Worm (Caenorhabditis elegans) whole organism, L2 larva: ENCODE measurements around the gene mdh-1.

Source experiments
- C34F6.9 ChIP-seq: fragments of 150-350 bp; optimal IDR thresholded peaks from 2 replicates; lab custom pipeline; 2014; ENCODE audit warnings: missing biosample characterization, missing genetic modification characterization
- F13H6.1 ChIP-seq: sonication (generic microtip); optimal IDR thresholded peaks from 2 replicates; lab custom pipeline; 2016; ENCODE audit warnings: missing genetic modification characterization, missing compliant biosample characterization
- R02D3.7 ChIP-seq: fragments of 150-350 bp; optimal IDR thresholded peaks from 2 replicates; lab custom pipeline; 2014; ENCODE audit warnings: missing biosample characterization, missing genetic modification characterization
- Y55F3AM.14 ChIP-seq: fragments of 200-800 bp; sonication (Bioruptor generic); optimal IDR thresholded peaks from 2 replicates; lab custom pipeline; 2018; ENCODE audit warnings: mild to moderate bottlenecking, missing genetic modification characterization, missing compliant biosample characterization
- ZK546.5 ChIP-seq: sonication (generic microtip); optimal IDR thresholded peaks from 2 replicates; lab custom pipeline; 2017; ENCODE audit warnings: missing biosample characterization, missing genetic modification characterization
- alr-1 ChIP-seq: fragments of 150-350 bp; optimal IDR thresholded peaks from 2 replicates; lab custom pipeline; 2014; ENCODE audit warnings: missing biosample characterization, missing genetic modification characterization
- aly-2 ChIP-seq: fragments of 150-350 bp; optimal IDR thresholded peaks from 2 replicates; lab custom pipeline; 2014; ENCODE audit warnings: missing biosample characterization, missing genetic modification characterization
- ama-1 ChIP-seq: fragments of 150-350 bp; optimal IDR thresholded peaks from 2 replicates; lab custom pipeline; 2018; ENCODE audit warnings: inconsistent platforms
- ceh-82 ChIP-seq: fragments of 150-350 bp; optimal IDR thresholded peaks from 2 replicates; lab custom pipeline; 2014; ENCODE audit warnings: missing biosample characterization, missing genetic modification characterization
- crh-2 ChIP-seq: sonication (generic microtip); optimal IDR thresholded peaks from 2 replicates; lab custom pipeline; 2017; ENCODE audit warnings: missing biosample characterization, missing genetic modification characterization
- dmd-4 ChIP-seq: sonication (generic microtip); optimal IDR thresholded peaks from 2 replicates; lab custom pipeline; 2017; ENCODE audit warnings: missing biosample characterization, missing genetic modification characterization
- egl-27 ChIP-seq: sonication (generic microtip); optimal IDR thresholded peaks from 3 replicates; lab custom pipeline; 2017; ENCODE audit warnings: missing biosample characterization, missing genetic modification reagents, missing genetic modification characterization
- elt-3 ChIP-seq: sonication (generic microtip); optimal IDR thresholded peaks from 2 replicates; lab custom pipeline; 2017; ENCODE audit warnings: missing biosample characterization, missing genetic modification characterization
- fos-1 ChIP-seq: fragments of 150-350 bp; optimal IDR thresholded peaks from 2 replicates; lab custom pipeline; 2014; ENCODE audit warnings: missing biosample characterization, missing genetic modification characterization
- gmeb-1 ChIP-seq: fragments of 150-350 bp; optimal IDR thresholded peaks from 2 replicates; lab custom pipeline; 2014; ENCODE audit warnings: missing biosample characterization, missing genetic modification characterization
- lin-13 ChIP-seq: fragments of 150-350 bp; optimal IDR thresholded peaks from 2 replicates; lab custom pipeline; 2014; ENCODE audit warnings: missing biosample characterization, missing genetic modification reagents, missing genetic modification characterization
- lin-39 ChIP-seq: fragments of 150-350 bp; optimal IDR thresholded peaks from 2 replicates; lab custom pipeline; 2014; ENCODE audit warnings: missing biosample characterization, missing genetic modification reagents, missing genetic modification characterization
- lsy-2 ChIP-seq, 2 experiments: fragments of 150-350 bp in 1 of 2; sonication (generic microtip) in 1 of 2; optimal IDR thresholded peaks; 2 replicates each; lab custom pipeline; 2014 to 2017; ENCODE audit warnings: missing biosample characterization in 2 of 2, missing genetic modification characterization in 2 of 2
- mab-5 ChIP-seq: fragments of 150-350 bp; optimal IDR thresholded peaks from 2 replicates; lab custom pipeline; 2014; ENCODE audit warnings: missing biosample characterization, missing genetic modification characterization
- mdl-1 ChIP-seq, 2 experiments: fragments of 150-350 bp in 1 of 2; sonication (generic microtip) in 1 of 2; optimal IDR thresholded peaks; 2 replicates each; lab custom pipeline; 2017; ENCODE audit warnings: missing biosample characterization in 2 of 2, missing genetic modification characterization in 2 of 2
- nhr-10 ChIP-seq: sonication (generic microtip); optimal IDR thresholded peaks from 2 replicates; lab custom pipeline; 2017; ENCODE audit warnings: missing biosample characterization, missing genetic modification characterization
- nhr-129 ChIP-seq: fragments of 150-350 bp; optimal IDR thresholded peaks from 2 replicates; lab custom pipeline; 2014; ENCODE audit warnings: missing biosample characterization, missing genetic modification characterization
- nhr-21 ChIP-seq: fragments of 150-350 bp; optimal IDR thresholded peaks from 2 replicates; lab custom pipeline; 2014; ENCODE audit warnings: missing biosample characterization, missing genetic modification characterization
- nhr-237 ChIP-seq: fragments of 150-350 bp; optimal IDR thresholded peaks from 2 replicates; lab custom pipeline; 2014; ENCODE audit warnings: missing biosample characterization, missing genetic modification characterization
- nhr-25 ChIP-seq: fragments of 150-350 bp; sonication (generic microtip); optimal IDR thresholded peaks from 3 replicates; lab custom pipeline; 2014; ENCODE audit warnings: missing biosample characterization, missing genetic modification characterization
- nhr-6 ChIP-seq: fragments of 150-350 bp; optimal IDR thresholded peaks from 2 replicates; lab custom pipeline; 2014; ENCODE audit warnings: missing biosample characterization, missing genetic modification characterization
- nhr-77 ChIP-seq: fragments of 150-350 bp; optimal IDR thresholded peaks from 2 replicates; lab custom pipeline; 2014; ENCODE audit warnings: missing biosample characterization, missing genetic modification characterization
- sem-4 ChIP-seq: fragments of 150-350 bp; optimal IDR thresholded peaks from 2 replicates; lab custom pipeline; 2014; ENCODE audit warnings: missing biosample characterization, missing genetic modification reagents, missing genetic modification characterization
- skn-1 ChIP-seq: sonication (generic microtip); optimal IDR thresholded peaks from 2 replicates; lab custom pipeline; 2017; ENCODE audit warnings: missing biosample characterization, missing genetic modification characterization
- sma-9 ChIP-seq, 2 experiments: fragments of 150-350 bp in 1 of 2; sonication (generic microtip) in 1 of 2; optimal IDR thresholded peaks; 2 replicates each; lab custom pipeline; 2014 to 2016; ENCODE audit warnings: missing genetic modification characterization in 2 of 2, mild to moderate bottlenecking in 1 of 2, missing biosample characterization in 1 of 2, missing compliant biosample characterization in 1 of 2, missing genetic modification reagents in 1 of 2, moderate library complexity in 1 of 2
- unc-55 ChIP-seq: fragments of 150-350 bp; sonication (generic microtip); optimal IDR thresholded peaks from 3 replicates; lab custom pipeline; 2014; ENCODE audit warnings: missing biosample characterization, missing genetic modification reagents, missing genetic modification characterization
- unc-62 ChIP-seq: fragments of 150-350 bp; optimal IDR thresholded peaks from 2 replicates; lab custom pipeline; 2014; ENCODE audit warnings: missing biosample characterization, missing genetic modification reagents, missing genetic modification characterization
- ztf-1 ChIP-seq: fragments of 200-800 bp; sonication (Bioruptor generic); conservative IDR thresholded peaks from 2 replicates; pipeline ENCODE4 v1.3.6; 2022; ENCODE audit warnings: missing genetic modification characterization, missing compliant biosample characterization

Gene mdh-1

ce11 chrV:6541875-6542274 lies 25.5 kb upstream of the mdh-1 start:
- TF ChIP-seq lin-39 (tag; lab: Kevin White, UChicago) (no peak), Y55F3AM.14 (peak; percentile 25), lin-13 (GFP tag; lab: Kevin White, UChicago) (no peak), sma-9 (GFP tag; optimal IDR thresholded peaks at IDR 0.05; lab: Kevin White, UChicago) (peak; percentile 3), sma-9 (tag; optimal IDR thresholded peaks at IDR 0.05; lab: Kevin White, UChicago) (no peak), crh-2 (tag; lab: Kevin White, UChicago) (no peak), elt-3 (no peak), gmeb-1 (tag; lab: Kevin White, UChicago) (no peak), unc-62 (GFP tag; lab: Kevin White, UChicago) (no peak), nhr-129 (peak; percentile 10), nhr-10 (no peak), fos-1 (tag; lab: Kevin White, UChicago) (peak; percentile 25), unc-55 (GFP tag; lab: Kevin White, UChicago) (no peak), nhr-21 (peak; percentile 55), sem-4 (tag; lab: Kevin White, UChicago) (no peak), aly-2 (tag; lab: Kevin White, UChicago) (no peak), nhr-25 (tag; lab: Kevin White, UChicago) (peak; percentile 21)

ce11 chrV:6538323-6538722 lies 22.0 kb upstream of the mdh-1 start:
- TF ChIP-seq ama-1 (lab: Kevin White, UChicago), result no peak
- no peak for TF ChIP-seq nhr-77
- peak; percentile 30 for TF ChIP-seq C34F6.9 (tag; lab: Kevin White, UChicago)
- TF ChIP-seq ZK546.5 (tag; lab: Kevin White, UChicago), result no peak
- no peak for TF ChIP-seq dmd-4
- peak in 1 of 2 experiments; percentile 12 for TF ChIP-seq lsy-2 (tag; optimal IDR thresholded peaks at IDR 0.05; lab: Kevin White, UChicago)
- TF ChIP-seq mdl-1 (tag; optimal IDR thresholded peaks at IDR 0.05; lab: Kevin White, UChicago), result no peak
- TF ChIP-seq nhr-129, result peak; percentile 29
- no peak for TF ChIP-seq skn-1 (tag; lab: Kevin White, UChicago)
- no peak for TF ChIP-seq lin-39 (tag; lab: Kevin White, UChicago)
- peak; percentile 30 for TF ChIP-seq F13H6.1 (tag; lab: Kevin White, UChicago)
- TF ChIP-seq mab-5 (tag; lab: Kevin White, UChicago), result no peak
- TF ChIP-seq ceh-82 (tag; lab: Kevin White, UChicago), result no peak
- peak; percentile 7 for TF ChIP-seq unc-55 (GFP tag; lab: Kevin White, UChicago)
- TF ChIP-seq fos-1 (tag; lab: Kevin White, UChicago), result peak; percentile 5
- TF ChIP-seq crh-2 (tag; lab: Kevin White, UChicago), result peak; percentile 16
- TF ChIP-seq, all 48 proteins: peak for 7

ce11 chrV:6533030-6533429 lies 16.7 kb upstream of the mdh-1 start, which contains the start of gene hpo-26:
Gene hpo-26 (minus strand): TSS chrV:6533060.
- TF ChIP-seq nhr-237 (tag; lab: Kevin White, UChicago), result no peak
- peak; percentile 70 for TF ChIP-seq F13H6.1 (tag; lab: Kevin White, UChicago)
- TF ChIP-seq nhr-129, result peak; percentile 39
- peak; percentile 22 for TF ChIP-seq sma-9 (GFP tag; optimal IDR thresholded peaks at IDR 0.05; lab: Kevin White, UChicago)
- no peak for TF ChIP-seq sma-9 (tag; optimal IDR thresholded peaks at IDR 0.05; lab: Kevin White, UChicago)

ce11 chrV:6524757-6525156 lies 8.4 kb upstream of the mdh-1 start, which contains the start of gene acs-1:
Gene acs-1 (plus strand): TSS chrV:6524989.
- TF ChIP-seq fos-1 (tag; lab: Kevin White, UChicago) (peak; percentile 82), egl-27 (tag; lab: Kevin White, UChicago) (peak; percentile 19), ZK546.5 (tag; lab: Kevin White, UChicago) (no peak), C34F6.9 (tag; lab: Kevin White, UChicago) (no peak)

ce11 chrV:6522879-6523497 lies 6.7 kb upstream of the mdh-1 start:
- TF ChIP-seq nhr-237 (tag; lab: Kevin White, UChicago), result no peak
- TF ChIP-seq nhr-25 (tag; lab: Kevin White, UChicago), result no peak
- no peak for TF ChIP-seq R02D3.7 (tag; lab: Kevin White, UChicago)
- no peak for TF ChIP-seq ama-1 (lab: Kevin White, UChicago)
- no peak for TF ChIP-seq sem-4 (tag; lab: Kevin White, UChicago)
- no peak for TF ChIP-seq alr-1 (tag; lab: Kevin White, UChicago)
- no peak for TF ChIP-seq F13H6.1 (tag; lab: Kevin White, UChicago)
- peak; percentile 86 for TF ChIP-seq fos-1 (tag; lab: Kevin White, UChicago)
- no peak for TF ChIP-seq lin-39 (tag; lab: Kevin White, UChicago)
- peak; percentile 13 for TF ChIP-seq sma-9 (GFP tag; optimal IDR thresholded peaks at IDR 0.05; lab: Kevin White, UChicago)
- no peak for TF ChIP-seq sma-9 (tag; optimal IDR thresholded peaks at IDR 0.05; lab: Kevin White, UChicago)
- TF ChIP-seq nhr-10, result no peak
- no peak for TF ChIP-seq elt-3
- no peak for TF ChIP-seq ztf-1 (GFP tag; lab: Robert Waterston, UW)
- TF ChIP-seq nhr-6, result no peak
- no peak for TF ChIP-seq aly-2 (tag; lab: Kevin White, UChicago)
- TF ChIP-seq, all 48 proteins: peak for 2
